Worm (Caenorhabditis elegans): ENCODE measurements around the gene num-1.

num-1 gene

ce11 chrV:20789105-20789504 lies 40.5 kb upstream of the num-1 start, which contains the start of gene tpan-1 (continued):
- no peak for TF ChIP-seq tra-1 (GFP tag; IDR thresholded peaks at IDR 0.05)
- no peak for TF ChIP-seq dpl-1 (GFP tag; optimal IDR thresholded peaks at IDR 0.05)

DNA sequence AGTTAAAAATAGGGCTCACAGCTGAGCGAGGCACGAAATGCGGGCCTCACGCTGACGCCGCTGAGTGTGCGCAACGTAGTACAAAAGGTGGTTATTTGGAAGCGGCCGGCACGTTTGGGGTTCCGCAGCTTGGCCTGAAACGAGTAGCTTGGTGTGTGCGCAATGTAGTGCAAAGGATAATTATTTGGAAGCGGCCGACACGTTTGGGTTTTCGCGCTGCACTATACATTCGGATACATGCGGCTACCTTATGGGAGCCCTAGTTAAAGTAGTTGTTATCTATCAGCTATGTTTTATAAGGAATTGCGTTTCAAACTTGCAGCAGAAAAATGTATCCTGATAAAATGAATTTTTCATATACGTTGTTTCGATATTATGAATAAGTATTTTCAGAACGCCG lies 39.6 kb upstream of the num-1 start, which contains the start of gene Y44A6D.1:
Y44A6D.1 (minus strand) TSS at position 23 of the 400 bp plus-strand sequence.
- TF ChIP-seq F44E2.7 (GFP tag; IDR thresholded peaks at IDR 0.05) (no peak), nhr-102 (tag; optimal IDR thresholded peaks at IDR 0.05) (no peak), mdl-1 (tag; optimal IDR thresholded peaks at IDR 0.05) (no peak), aha-1 (tag) (peak; percentile 84), arid-1 (GFP tag; conservative IDR thresholded peaks at IDR 0.05) (no peak), dmd-8 (GFP tag; IDR thresholded peaks at IDR 0.05) (no peak), ceh-32 (tag; optimal IDR thresholded peaks at IDR 0.05; ENCODE audit: poor library complexity) (no peak), php-3 (GFP tag; IDR thresholded peaks at IDR 0.05) (no peak), nhr-28 (tag; optimal IDR thresholded peaks at IDR 0.05) (no peak), hlh-30 (tag; optimal IDR thresholded peaks at IDR 0.05; ENCODE audit: insufficient read depth) (no peak), nhr-77 (tag; optimal IDR thresholded peaks at IDR 0.05) (no peak), R02D3.7 (tag; optimal IDR thresholded peaks at IDR 0.05) (no peak), dmd-6 (GFP tag; IDR thresholded peaks at IDR 0.05) (0 out of 2 replicates have a peak, but pooled peaks have one; percentile 7), ZK337.2 (GFP tag; IDR thresholded peaks at IDR 0.05) (no peak), dve-1 (tag; optimal IDR thresholded peaks at IDR 0.05; ENCODE audit: insufficient read depth) (no peak), set-16 (GFP tag; IDR thresholded peaks at IDR 0.05) (peak; percentile 37; the same call in 1 of the 2 replicates), nhr-42 (GFP tag; IDR thresholded peaks at IDR 0.05) (no peak), T26A8.4 (GFP tag; IDR thresholded peaks at IDR 0.05) (no peak), ceh-20 (GFP tag; IDR thresholded peaks at IDR 0.05) (no peak), ztf-11 (tag; optimal IDR thresholded peaks at IDR 0.05) (no peak), Y5F2A.4 (GFP tag; optimal IDR thresholded peaks at IDR 0.05) (no peak), daf-8 (GFP tag; IDR thresholded peaks at IDR 0.05) (no peak), lin-39 (tag; optimal IDR thresholded peaks at IDR 0.05) (no peak), skn-1 (tag; optimal IDR thresholded peaks at IDR 0.05) (no peak), lin-29 (GFP tag; IDR thresholded peaks at IDR 0.05) (no peak), dmd-9 (GFP tag; IDR thresholded peaks at IDR 0.05) (no peak), lin-38 (GFP tag; IDR thresholded peaks at IDR 0.05) (0 out of 2 replicates have a peak, but pooled peaks have one; percentile 5), fos-1 (tag; optimal IDR thresholded peaks at IDR 0.05) (no peak), nhr-25 (tag; optimal IDR thresholded peaks at IDR 0.05; ENCODE audit: borderline replicate concordance, insufficient read depth) (no peak), nhr-76 (tag; optimal IDR thresholded peaks at IDR 0.05) (no peak), egl-43 (GFP tag; IDR thresholded peaks at IDR 0.05) (0 out of 2 replicates have a peak, but pooled peaks have one; percentile 39), daf-16 (GFP tag; optimal IDR thresholded peaks at IDR 0.05) (no peak), daf-16 (tag; optimal IDR thresholded peaks at IDR 0.05) (no peak), spr-3 (GFP tag; optimal IDR thresholded peaks at IDR 0.05) (no peak), nhr-48 (tag; optimal IDR thresholded peaks at IDR 0.05) (no peak), tag-97 (GFP tag; IDR thresholded peaks at IDR 0.05) (no peak), Y48G9A.11 (GFP tag; IDR thresholded peaks at IDR 0.05) (no peak), madf-5 (GFP tag; IDR thresholded peaks at IDR 0.05) (no peak), zfp-2 (tag; optimal IDR thresholded peaks at IDR 0.05) (no peak), cey-2 (tag; optimal IDR thresholded peaks at IDR 0.05; ENCODE audit: borderline replicate concordance, insufficient read depth) (no peak), spr-1 (tag; optimal IDR thresholded peaks at IDR 0.05) (no peak), tra-1 (GFP tag; IDR thresholded peaks at IDR 0.05) (no peak), nhr-6 (tag; optimal IDR thresholded peaks at IDR 0.05) (no peak), ama-1 (optimal IDR thresholded peaks at IDR 0.05) (no peak)
